Worm (Caenorhabditis elegans) whole organism, L1 larva: ENCODE data around the gene F46C5.9.

ENCODE experiments used
- aly-2 ChIP-seq: fragments of 150-350 bp; optimal IDR thresholded peaks from 2 replicates; lab custom pipeline; 2014; ENCODE audit warnings: missing biosample characterization, missing genetic modification characterization
- unc-62 ChIP-seq: fragments of 150-350 bp; optimal IDR thresholded peaks from 2 replicates; lab custom pipeline; 2014; ENCODE audit warnings: missing biosample characterization, missing genetic modification reagents, missing genetic modification characterization

ce11 chrII:8799725-8800124 is 10.8 kb downstream of the F46C5.9 start:
- TF ChIP-seq unc-62 (GFP tag; lab: Kevin White, UChicago) = no peak
- TF ChIP-seq aly-2 (tag; lab: Kevin White, UChicago) = no peak
